Fruit fly (Drosophila melanogaster) whole organism, embryonic: ENCODE results near the gene ppk11.
A peak's percentile ranks its signal among the peaks of the same experiment; 100 is the strongest.

Experiments
- Atf-2 ChIP-seq: fragments of 200-800 bp; sonication (Bioruptor generic); optimal IDR thresholded peaks from 2 replicates; lab custom pipeline; 2016; ENCODE audit warnings: missing biosample characterization, missing genetic modification characterization
- B-H2 ChIP-seq: fragments of 200-800 bp; sonication (Bioruptor generic); optimal IDR thresholded peaks from 2 replicates; lab custom pipeline; 2018; ENCODE audit warnings: missing biosample characterization, mild to moderate bottlenecking, missing genetic modification characterization
- Bgb ChIP-seq: fragments of 200-800 bp; sonication (Bioruptor generic); IDR thresholded peaks from 2 replicates; pipeline ENCODE4 v1.3.6; 2022; ENCODE audit warnings: missing biosample characterization, missing genetic modification characterization; ENCODE audit not compliant: partially characterized antibody
- BtbVII ChIP-seq: fragments of 200-800 bp; sonication (Bioruptor generic); optimal IDR thresholded peaks from 3 replicates; lab custom pipeline; 2017; ENCODE audit warnings: missing biosample characterization, mild to moderate bottlenecking, missing genetic modification characterization
- CG11085 ChIP-seq: fragments of 200-800 bp; sonication (Bioruptor generic); IDR thresholded peaks from 2 replicates; pipeline ENCODE4 v1.3.6; 2022; ENCODE audit warnings: missing biosample characterization, missing genetic modification characterization
- CG15479 ChIP-seq: fragments of 200-800 bp; sonication (Bioruptor generic); optimal IDR thresholded peaks from 3 replicates; lab custom pipeline; 2019; ENCODE audit warnings: missing biosample characterization, mild to moderate bottlenecking, missing genetic modification characterization, moderate library complexity
- CG15514 ChIP-seq: fragments of 200-800 bp; sonication (Bioruptor generic); optimal IDR thresholded peaks from 3 replicates; lab custom pipeline; 2017; ENCODE audit warnings: missing biosample characterization, missing genetic modification characterization, mild to moderate bottlenecking, moderate library complexity, missing genetic modification reagents
- CG2712 ChIP-seq: fragments of 200-800 bp; optimal IDR thresholded peaks from 3 replicates; lab custom pipeline; 2019; ENCODE audit warnings: missing biosample characterization, mild to moderate bottlenecking, missing genetic modification characterization, moderate library complexity
- CG30431 ChIP-seq: fragments of 200-800 bp; sonication (Bioruptor generic); optimal IDR thresholded peaks from 2 replicates; lab custom pipeline; 2017; ENCODE audit warnings: missing biosample characterization, missing genetic modification characterization
- CG34376 ChIP-seq: fragments of 200-800 bp; sonication (Bioruptor generic); optimal IDR thresholded peaks from 2 replicates; lab custom pipeline; 2018; ENCODE audit warnings: missing biosample characterization, mild to moderate bottlenecking, missing genetic modification characterization
- CG4424 ChIP-seq: fragments of 200-800 bp; sonication (Bioruptor generic); optimal IDR thresholded peaks from 3 replicates; lab custom pipeline; 2016; ENCODE audit warnings: missing biosample characterization, missing genetic modification characterization
- CG6254 ChIP-seq: fragments of 200-800 bp; sonication (Bioruptor generic); optimal IDR thresholded peaks from 3 replicates; lab custom pipeline; 2017; ENCODE audit warnings: mild to moderate bottlenecking, missing biosample characterization, missing genetic modification reagents, missing genetic modification characterization
- CG6683 ChIP-seq: fragments of 200-800 bp; sonication (Bioruptor generic); optimal IDR thresholded peaks from 2 replicates; lab custom pipeline; 2017; ENCODE audit warnings: missing biosample characterization, mild to moderate bottlenecking, missing genetic modification characterization, missing genetic modification reagents
- CG8290 ChIP-seq, 3 experiments: fragments of 200-800 bp; sonication (Bioruptor generic); optimal IDR thresholded peaks; 2 replicates each; lab custom pipeline; 2016 to 2019; ENCODE audit warnings: missing biosample characterization in 3 of 3, missing genetic modification characterization in 3 of 3, mild to moderate bottlenecking in 2 of 3, moderate library complexity in 1 of 3
- CHES-1-like ChIP-seq: fragments of 200-800 bp; sonication (Bioruptor generic); optimal IDR thresholded peaks from 2 replicates; lab custom pipeline; 2016; ENCODE audit warnings: missing biosample characterization, missing genetic modification characterization
- CTCF ChIP-seq: fragments of 200-800 bp; sonication (Bioruptor generic); optimal IDR thresholded peaks from 2 replicates; lab custom pipeline; 2017; ENCODE audit warnings: missing biosample characterization, mild to moderate bottlenecking, missing genetic modification characterization, moderate library complexity
- Dp ChIP-seq: fragments of 200-800 bp; sonication (Bioruptor generic); optimal IDR thresholded peaks from 2 replicates; lab custom pipeline; 2018; ENCODE audit warnings: missing biosample characterization, mild to moderate bottlenecking, missing genetic modification characterization, moderate library complexity
- E2f2 ChIP-seq: fragments of 200-800 bp; sonication (Bioruptor generic); IDR thresholded peaks from 2 replicates; pipeline ENCODE4 v1.3.6; 2022; ENCODE audit warnings: missing biosample characterization, missing genetic modification characterization
- Fer1 ChIP-seq: fragments of 200-800 bp; sonication (Bioruptor generic); optimal IDR thresholded peaks from 2 replicates; lab custom pipeline; 2017; ENCODE audit warnings: missing biosample characterization, mild to moderate bottlenecking, missing genetic modification characterization
- GATAe ChIP-seq: fragments of 200-800 bp; sonication (Bioruptor generic); conservative IDR thresholded peaks from 2 replicates; pipeline ENCODE4 v1.3.6; 2022; ENCODE audit warnings: missing biosample characterization, missing genetic modification characterization
- HLH4C ChIP-seq: fragments of 200-800 bp; sonication (Bioruptor generic); IDR thresholded peaks from 3 replicates; pipeline ENCODE4 v1.3.6; 2022; ENCODE audit warnings: missing biosample characterization, missing genetic modification characterization; ENCODE audit not compliant: partially characterized antibody
- MBD-R2 ChIP-seq: fragments of 200-800 bp; sonication (Bioruptor generic); IDR thresholded peaks from 2 replicates; pipeline ENCODE4 v1.3.6; 2022; ENCODE audit warnings: missing biosample characterization, missing genetic modification characterization
- Med ChIP-seq: fragments of 200-800 bp; sonication (Bioruptor generic); peaks from one replicate; lab custom pipeline; 2016; ENCODE audit warnings: missing biosample characterization, missing genetic modification characterization, mild to moderate bottlenecking, inconsistent platforms, moderate library complexity
- Mrtf ChIP-seq: fragments of 200-800 bp; sonication (Bioruptor generic); IDR thresholded peaks from 3 replicates; pipeline ENCODE4 v1.3.6; 2022; ENCODE audit warnings: missing biosample characterization, missing genetic modification characterization
- Nf-YA ChIP-seq: fragments of 200-800 bp; sonication (Bioruptor generic); IDR thresholded peaks from 2 replicates; pipeline ENCODE4 v1.3.6; 2022; ENCODE audit warnings: missing biosample characterization, missing genetic modification characterization
- Nf-YB ChIP-seq: fragments of 200-800 bp; sonication (Bioruptor generic); optimal IDR thresholded peaks from 3 replicates; lab custom pipeline; 2019; ENCODE audit warnings: missing biosample characterization, mild to moderate bottlenecking, missing genetic modification characterization, moderate library complexity
- Stat92E ChIP-seq, 3 experiments: fragments of >200 bp in 2 of 3; fragments of 200-800 bp in 1 of 3; sonication (Bioruptor generic) in 1 of 3; optimal IDR thresholded peaks; 2 replicates each; lab custom pipeline; 2017 to 2019; ENCODE audit warnings: missing biosample characterization in 3 of 3, missing genetic modification characterization in 3 of 3, mild to moderate bottlenecking in 1 of 3, moderate library complexity in 1 of 3
- TFAM ChIP-seq: fragments of 200-800 bp; sonication (Bioruptor generic); optimal IDR thresholded peaks from 2 replicates; lab custom pipeline; 2017; ENCODE audit warnings: missing biosample characterization, missing genetic modification characterization, inconsistent platforms
- YL-1 ChIP-seq: fragments of 200-800 bp; sonication (Bioruptor generic); optimal IDR thresholded peaks from 3 replicates; lab custom pipeline; 2017; ENCODE audit warnings: missing biosample characterization, mild to moderate bottlenecking, missing genetic modification characterization
- br ChIP-seq: fragments of >200 bp; optimal IDR thresholded peaks from 2 replicates; lab custom pipeline; 2017
- caup ChIP-seq: fragments of 200-800 bp; sonication (Bioruptor generic); optimal IDR thresholded peaks from 3 replicates; lab custom pipeline; 2017; ENCODE audit warnings: missing biosample characterization, mild to moderate bottlenecking, missing genetic modification characterization, moderate library complexity; ENCODE audit not compliant: severe bottlenecking
- chinmo ChIP-seq: fragments of 200-800 bp; sonication (Bioruptor generic); IDR thresholded peaks from 4 replicates; pipeline ENCODE4 v1.3.6; 2022; ENCODE audit warnings: missing biosample characterization, missing genetic modification characterization; ENCODE audit not compliant: partially characterized antibody
- croc ChIP-seq: fragments of 200-800 bp; sonication (Bioruptor generic); conservative IDR thresholded peaks from 3 replicates; pipeline ENCODE4 v1.3.6; 2022; ENCODE audit warnings: missing biosample characterization, missing genetic modification characterization
- dan ChIP-seq: fragments of 200-800 bp; sonication (Bioruptor generic); IDR thresholded peaks from 2 replicates; pipeline ENCODE4 v1.3.6; 2022; ENCODE audit warnings: missing biosample characterization, missing genetic modification characterization
- eve ChIP-seq, 2 experiments: fragments of >200 bp; optimal IDR thresholded peaks; 2 replicates each; lab custom pipeline; 2017; ENCODE audit warnings: missing biosample characterization in 2 of 2, missing genetic modification characterization in 2 of 2
- exex ChIP-seq: fragments of 200-800 bp; sonication (Bioruptor generic); optimal IDR thresholded peaks from 4 replicates; lab custom pipeline; 2018; ENCODE audit warnings: missing biosample characterization, mild to moderate bottlenecking, missing genetic modification characterization, moderate library complexity
- ftz-f1 ChIP-seq: fragments of 200-800 bp; sonication (Bioruptor generic); optimal IDR thresholded peaks from 2 replicates; lab custom pipeline; 2016; ENCODE audit warnings: missing biosample characterization, missing genetic modification characterization
- hkb ChIP-seq, 2 experiments: fragments of 200-800 bp in 1 of 2; fragments of >200 bp in 1 of 2; sonication (Bioruptor generic) in 1 of 2; IDR thresholded peaks in 1 of 2; optimal IDR thresholded peaks in 1 of 2; 2 replicates each; pipeline versions ENCODE4 v1.3.6 to Lab custom; 2017 to 2022; ENCODE audit warnings: missing biosample characterization in 1 of 2, missing genetic modification characterization in 1 of 2
- mirr ChIP-seq: fragments of 200-800 bp; sonication (Bioruptor generic); optimal IDR thresholded peaks from 3 replicates; lab custom pipeline; 2018; ENCODE audit warnings: missing biosample characterization, mild to moderate bottlenecking, missing genetic modification characterization
- nom ChIP-seq: fragments of 200-800 bp; sonication (Bioruptor generic); optimal IDR thresholded peaks from 2 replicates; lab custom pipeline; 2017; ENCODE audit warnings: missing biosample characterization, missing genetic modification characterization, mild to moderate bottlenecking, moderate library complexity, missing genetic modification reagents
- odd ChIP-seq: fragments of 200-800 bp; sonication (Bioruptor generic); optimal IDR thresholded peaks from 2 replicates; lab custom pipeline; 2017; ENCODE audit warnings: missing biosample characterization, mild to moderate bottlenecking, missing genetic modification characterization
- onecut ChIP-seq: fragments of 200-800 bp; sonication (Bioruptor generic); IDR thresholded peaks from 2 replicates; pipeline ENCODE4 v1.3.6; 2022; ENCODE audit warnings: missing biosample characterization, missing genetic modification characterization
- pum ChIP-seq: fragments of 200-800 bp; sonication (Bioruptor generic); optimal IDR thresholded peaks from 2 replicates; lab custom pipeline; 2016; ENCODE audit warnings: missing biosample characterization, missing genetic modification characterization
- pzg ChIP-seq: fragments of 200-800 bp; sonication (Bioruptor generic); optimal IDR thresholded peaks from 3 replicates; lab custom pipeline; 2018; ENCODE audit warnings: missing biosample characterization, mild to moderate bottlenecking, missing genetic modification characterization, moderate library complexity
- sens-2 ChIP-seq: fragments of 200-800 bp; sonication (Bioruptor generic); IDR thresholded peaks from 2 replicates; pipeline ENCODE4 v1.3.6; 2022; ENCODE audit warnings: missing biosample characterization, missing genetic modification characterization
- slbo ChIP-seq: fragments of 200-800 bp; sonication (Bioruptor generic); IDR thresholded peaks from 2 replicates; pipeline ENCODE4 v1.3.6; 2022; ENCODE audit warnings: missing biosample characterization, missing genetic modification characterization
- sr ChIP-seq: fragments of 200-800 bp; sonication (Bioruptor generic); IDR thresholded peaks from 3 replicates; pipeline ENCODE4 v1.3.6; 2022; ENCODE audit warnings: missing biosample characterization, missing genetic modification characterization
- sug ChIP-seq: fragments of 200-800 bp; optimal IDR thresholded peaks from 2 replicates; lab custom pipeline; 2019; ENCODE audit warnings: missing biosample characterization, mild to moderate bottlenecking, missing genetic modification characterization, moderate library complexity
- unc-4 ChIP-seq: fragments of 200-800 bp; sonication (Bioruptor generic); IDR thresholded peaks from 2 replicates; pipeline ENCODE4 v1.3.6; 2022; ENCODE audit warnings: missing biosample characterization, missing genetic modification characterization; ENCODE audit not compliant: partially characterized antibody

The ppk11 gene

DNA sequence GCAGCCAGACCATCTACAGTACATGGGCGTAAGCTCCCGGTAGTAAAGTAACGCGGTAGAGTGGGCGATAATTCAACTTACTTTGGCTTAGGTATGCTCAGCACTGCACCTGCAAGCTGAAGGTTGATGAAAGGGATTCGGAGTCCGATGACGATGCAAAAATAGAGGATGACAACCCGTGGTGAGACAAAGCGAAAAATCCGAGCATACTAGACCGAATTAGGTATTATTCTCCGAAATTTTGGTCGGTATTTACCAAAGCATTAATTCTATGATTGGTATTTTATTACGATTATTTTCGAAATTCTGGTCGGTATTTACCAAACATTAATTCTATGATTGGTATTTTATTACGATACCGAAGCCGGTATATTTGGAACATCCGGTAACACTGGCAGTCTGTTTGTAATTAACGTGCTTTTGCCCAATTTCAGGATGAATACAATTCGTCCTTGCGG lies 15.7 kb upstream of the ppk11 start, which contains the start of gene CG4036 (continued):
- TF ChIP-seq hkb (optimal IDR thresholded peaks at IDR 0.05; lab: Kevin White, UChicago) (peak; percentile 27), hkb (GFP tag; IDR thresholded peaks at IDR 0.05; lab: Robert Waterston, UW) (no peak), Stat92E (GFP tag; optimal IDR thresholded peaks at IDR 0.05; lab: Kevin White, UChicago) (peak in 1 of 3 experiments; percentile 32), Atf-2 (GFP tag; lab: Kevin White, UChicago) (no peak), Bgb (GFP tag; lab: Robert Waterston, UW) (peak; percentile 74), CG30431 (no peak), odd (GFP tag; lab: Kevin White, UChicago) (no peak), YL-1 (GFP tag; lab: Kevin White, UChicago) (peak; percentile 67), br (lab: Kevin White, UChicago) (no peak), sr (GFP tag; lab: Robert Waterston, UW) (no peak), BtbVII (GFP tag; lab: Kevin White, UChicago) (no peak), Nf-YA (GFP tag; lab: Robert Waterston, UW) (no peak), CG6254 (GFP tag; lab: Kevin White, UChicago) (no peak), pzg (GFP tag; lab: Kevin White, UChicago) (peak; percentile 94), Dp (GFP tag; lab: Kevin White, UChicago) (peak; percentile 41), dan (no peak), HLH4C (GFP tag; lab: Robert Waterston, UW) (no peak), CG4424 (GFP tag; lab: Kevin White, UChicago) (no peak), Mrtf (GFP tag; lab: Robert Waterston, UW) (no peak), eve (GFP tag; optimal IDR thresholded peaks at IDR 0.05; lab: Kevin White, UChicago) (no peak), E2f2 (GFP tag; lab: Robert Waterston, UW) (peak; percentile 51; the same call in 1 of the 2 replicates), croc (no peak), CG2712 (tag; lab: Kevin White, UChicago) (peak; percentile 11), MBD-R2 (GFP tag; lab: Robert Waterston, UW) (peak; percentile 78; the same call in 1 of the 2 replicates), unc-4 (0 out of 2 replicates have a peak, but pooled peaks have one; percentile 37), CHES-1-like (GFP tag; lab: Kevin White, UChicago) (peak; percentile 30), sens-2 (GFP tag; lab: Robert Waterston, UW) (no peak), slbo (GFP tag; lab: Robert Waterston, UW) (no peak)

DNA sequence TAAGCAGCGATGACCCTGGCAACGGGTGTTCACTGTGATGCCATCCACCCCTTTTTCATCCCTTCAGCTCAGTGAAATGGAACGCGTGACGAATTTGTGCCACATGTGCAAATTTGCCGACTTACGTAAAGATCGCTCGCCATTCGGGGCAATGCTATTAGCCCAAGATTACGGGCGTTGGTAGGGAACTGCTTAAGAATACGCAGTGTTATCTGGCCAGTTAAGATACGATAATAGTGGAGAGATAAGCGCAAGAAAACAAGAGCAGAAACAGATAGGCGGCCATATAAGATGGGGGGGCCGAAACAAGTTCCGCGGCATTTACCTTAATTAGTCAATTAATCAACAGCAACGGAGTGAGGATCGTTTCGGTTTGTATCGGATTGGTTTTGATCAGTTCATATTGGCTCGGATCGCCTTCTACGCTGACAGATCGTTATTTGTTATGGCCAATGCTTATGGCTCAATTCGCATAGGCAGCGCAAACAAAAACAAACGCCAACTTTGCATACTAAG lies 11.1 kb upstream of the ppk11 start:
- TF ChIP-seq B-H2 (GFP tag; lab: Kevin White, UChicago) (peak; percentile 17), TFAM (GFP tag; lab: Kevin White, UChicago) (no peak), exex (tag; lab: Kevin White, UChicago) (peak; percentile 94), Med (GFP tag; lab: Kevin White, UChicago) (peak; percentile 53), onecut (GFP tag; lab: Robert Waterston, UW) (no peak), CG8290 (GFP tag; optimal IDR thresholded peaks at IDR 0.05; lab: Kevin White, UChicago) (no peak), CG8290 (tag; optimal IDR thresholded peaks at IDR 0.05; lab: Kevin White, UChicago) (peak in 1 of 2 experiments; percentile 8), sug (tag; lab: Kevin White, UChicago) (peak; percentile 81), ftz-f1 (GFP tag; lab: Kevin White, UChicago) (peak; percentile 35), Nf-YB (GFP tag; lab: Kevin White, UChicago) (peak; percentile 2), CG6683 (GFP tag; lab: Kevin White, UChicago) (no peak), Fer1 (GFP tag; lab: Kevin White, UChicago) (peak; percentile 36), pum (GFP tag; lab: Kevin White, UChicago) (no peak), CTCF (GFP tag; lab: Kevin White, UChicago) (no peak), caup (GFP tag; lab: Kevin White, UChicago) (peak; percentile 14), CG15479 (peak; percentile 99), CG34376 (GFP tag; lab: Kevin White, UChicago) (peak; percentile 41), GATAe (peak; percentile 53; the same call in 1 of the 2 replicates), CG11085 (GFP tag; lab: Robert Waterston, UW) (no peak), CG15514 (peak; percentile 24), chinmo (GFP tag; lab: Robert Waterston, UW) (peak; percentile 78; the same call in 1 of the 4 replicates), nom (GFP tag; lab: Kevin White, UChicago) (peak; percentile 22), mirr (GFP tag; lab: Kevin White, UChicago) (peak; percentile 87)
